Worm (Caenorhabditis elegans): ENCODE results near the gene K09F6.13.

DNA sequence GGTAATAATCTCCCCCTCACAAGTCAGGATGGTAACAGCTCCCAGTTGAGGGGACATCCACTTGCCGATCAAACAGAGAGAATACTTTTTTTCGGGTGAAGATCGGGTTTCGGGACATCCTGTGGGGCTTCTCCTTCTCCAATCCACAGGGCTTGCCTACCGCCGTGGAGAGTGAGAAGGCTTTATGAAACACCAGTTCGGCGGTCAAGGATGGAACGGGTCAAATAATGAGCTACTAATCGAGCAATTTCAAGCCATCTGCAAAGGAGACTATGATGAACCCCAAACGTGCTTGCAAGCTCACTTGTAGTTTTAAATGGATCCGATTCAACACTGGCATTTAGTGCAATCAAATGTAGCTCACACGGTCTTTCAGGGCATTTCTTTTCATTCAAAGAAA is 4.2 kb upstream of the K09F6.13 start:
- TF ChIP-seq dao-5 (tag; optimal IDR thresholded peaks at IDR 0.05): no peak
- no peak for TF ChIP-seq him-1 (tag; optimal IDR thresholded peaks at IDR 0.05)

Data from whole organism, L4/young adult.